Worm (Caenorhabditis elegans): ENCODE results near the gene F58F12.4.

DNA sequence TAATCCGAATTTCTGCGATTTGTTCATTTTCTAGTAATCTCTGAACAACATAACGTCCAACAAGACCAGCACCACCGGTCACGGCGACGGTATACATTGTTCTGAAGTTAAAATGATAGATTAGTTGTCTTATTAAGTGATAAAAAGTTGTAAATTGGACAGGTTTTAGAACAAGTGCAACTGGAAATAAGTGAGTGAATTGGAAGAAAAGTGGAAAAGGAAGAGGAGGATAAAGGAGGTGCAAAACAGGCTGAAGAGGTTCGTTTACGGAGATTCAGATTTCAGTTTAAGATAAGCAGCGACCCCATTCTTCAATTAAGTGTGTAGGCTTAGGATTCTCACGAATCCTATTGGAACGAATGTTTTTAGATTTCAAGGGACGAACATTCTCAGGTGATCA is 27.7 kb upstream of the F58F12.4 start, which contains the start of gene C32D5.12:
- TF ChIP-seq hlh-15 (tag; optimal IDR thresholded peaks at IDR 0.05) (no peak), nfya-1 (tag; optimal IDR thresholded peaks at IDR 0.05) (no peak), lim-6 (tag; optimal IDR thresholded peaks at IDR 0.05) (no peak)

Measured in whole organism, late embryonic.